Worm (Caenorhabditis elegans) whole organism, L3 larva: ENCODE results near the gene D1025.1.
A peak's percentile ranks its signal among the peaks of the same experiment; 100 is the strongest.

Experiments used
- ZK546.5 ChIP-seq: sonication (generic microtip); optimal IDR thresholded peaks from 2 replicates; lab custom pipeline; 2017; ENCODE audit warnings: missing biosample characterization, missing genetic modification characterization
- ceh-28 ChIP-seq: fragments of 150-350 bp; optimal IDR thresholded peaks from 2 replicates; lab custom pipeline; 2014; ENCODE audit warnings: missing biosample characterization, missing genetic modification reagents, missing genetic modification characterization
- jun-1 ChIP-seq: fragments of 150-350 bp; optimal IDR thresholded peaks from 2 replicates; lab custom pipeline; 2014; ENCODE audit warnings: missing biosample characterization, missing genetic modification reagents, missing genetic modification characterization
- lin-15B ChIP-seq: fragments of 150-350 bp; optimal IDR thresholded peaks from 2 replicates; lab custom pipeline; 2014; ENCODE audit warnings: missing biosample characterization, missing genetic modification characterization
- lin-39 ChIP-seq: fragments of 150-350 bp; optimal IDR thresholded peaks from 2 replicates; lab custom pipeline; 2018; ENCODE audit warnings: missing biosample characterization, missing genetic modification reagents, missing genetic modification characterization
- nhr-12 ChIP-seq: fragments of 150-350 bp; optimal IDR thresholded peaks from 2 replicates; lab custom pipeline; 2014; ENCODE audit warnings: missing biosample characterization, missing genetic modification characterization
- nhr-23 ChIP-seq: fragments of 150-350 bp; optimal IDR thresholded peaks from 2 replicates; lab custom pipeline; 2014; ENCODE audit warnings: missing biosample characterization, missing genetic modification reagents, missing genetic modification characterization
- pqm-1 ChIP-seq: fragments of 150-350 bp; optimal IDR thresholded peaks from 2 replicates; lab custom pipeline; 2017; ENCODE audit warnings: missing biosample characterization, missing genetic modification characterization, inconsistent platforms
- unc-39 ChIP-seq: sonication (generic microtip); optimal IDR thresholded peaks from 4 replicates; lab custom pipeline; 2017; ENCODE audit warnings: missing biosample characterization, missing genetic modification characterization

DNA sequence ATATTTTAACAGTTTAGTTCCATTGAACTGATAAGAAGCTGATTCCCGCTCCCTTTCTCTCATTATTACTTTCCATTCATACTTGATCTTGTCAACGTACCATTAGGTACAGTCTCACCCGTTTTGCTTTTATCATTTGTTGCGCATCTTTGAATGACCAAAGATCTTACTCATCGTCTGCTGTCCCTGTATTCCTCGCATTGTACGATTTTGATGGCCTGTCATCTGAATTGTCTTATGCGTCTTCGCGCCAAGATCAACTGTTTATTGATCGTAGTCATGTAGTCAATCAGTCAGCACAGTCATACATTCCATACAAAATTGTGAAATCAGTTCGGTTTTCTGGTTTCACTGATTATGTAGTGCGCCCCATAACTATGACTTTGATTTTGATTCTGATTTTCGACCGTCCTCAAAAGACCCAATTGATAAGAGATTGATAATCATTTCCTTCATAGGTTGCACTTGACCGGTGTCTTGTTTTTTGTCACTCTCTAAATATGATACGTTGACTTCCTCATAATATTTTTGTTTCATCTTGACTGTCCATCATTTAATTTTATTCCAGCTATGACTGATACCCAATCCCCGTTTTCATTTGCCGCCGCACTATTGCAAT, 37.5 kb downstream of the D1025.1 start, which contains the start of gene nhr-3:
- no peak for TF ChIP-seq nhr-12 (tag; lab: Kevin White, UChicago)
- peak; percentile 51 for TF ChIP-seq ceh-28 (tag; lab: Kevin White, UChicago)
- no peak for TF ChIP-seq unc-39 (tag; lab: Kevin White, UChicago)
- peak; percentile 79 for TF ChIP-seq pqm-1 (tag; lab: Kevin White, UChicago)
- TF ChIP-seq lin-39 (tag; lab: Kevin White, UChicago), result no peak
- no peak for TF ChIP-seq lin-15B
- TF ChIP-seq jun-1 (tag; lab: Kevin White, UChicago), result no peak
- peak; percentile 48 for TF ChIP-seq nhr-23 (tag; lab: Kevin White, UChicago)
- no peak for TF ChIP-seq ZK546.5 (tag; lab: Kevin White, UChicago)
